Worm (Caenorhabditis elegans) whole organism, late embryonic: ENCODE measurements around the gene sru-16.

Experiments
- fkh-10 ChIP-seq: fragments of 150-350 bp; optimal IDR thresholded peaks from 2 replicates; lab custom pipeline; 2014; ENCODE audit warnings: missing biosample characterization, missing genetic modification reagents, missing genetic modification characterization
- hlh-13 ChIP-seq: fragments of 200-800 bp; sonication (Bioruptor generic); optimal IDR thresholded peaks from 2 replicates; lab custom pipeline; 2018; ENCODE audit warnings: mild to moderate bottlenecking, missing genetic modification characterization, missing compliant biosample characterization
- pqm-1 ChIP-seq: sonication (generic microtip); optimal IDR thresholded peaks from 2 replicates; lab custom pipeline; 2016; ENCODE audit warnings: missing genetic modification characterization, missing compliant biosample characterization
- sdc-2 ChIP-seq: sonication (generic microtip); optimal IDR thresholded peaks from 2 replicates; lab custom pipeline; 2016; ENCODE audit warnings: missing genotype, missing genetic modification characterization, missing compliant biosample characterization
- unc-86 ChIP-seq: sonication (generic microtip); optimal IDR thresholded peaks from 2 replicates; lab custom pipeline; 2016; ENCODE audit warnings: missing genetic modification characterization, missing compliant biosample characterization

DNA sequence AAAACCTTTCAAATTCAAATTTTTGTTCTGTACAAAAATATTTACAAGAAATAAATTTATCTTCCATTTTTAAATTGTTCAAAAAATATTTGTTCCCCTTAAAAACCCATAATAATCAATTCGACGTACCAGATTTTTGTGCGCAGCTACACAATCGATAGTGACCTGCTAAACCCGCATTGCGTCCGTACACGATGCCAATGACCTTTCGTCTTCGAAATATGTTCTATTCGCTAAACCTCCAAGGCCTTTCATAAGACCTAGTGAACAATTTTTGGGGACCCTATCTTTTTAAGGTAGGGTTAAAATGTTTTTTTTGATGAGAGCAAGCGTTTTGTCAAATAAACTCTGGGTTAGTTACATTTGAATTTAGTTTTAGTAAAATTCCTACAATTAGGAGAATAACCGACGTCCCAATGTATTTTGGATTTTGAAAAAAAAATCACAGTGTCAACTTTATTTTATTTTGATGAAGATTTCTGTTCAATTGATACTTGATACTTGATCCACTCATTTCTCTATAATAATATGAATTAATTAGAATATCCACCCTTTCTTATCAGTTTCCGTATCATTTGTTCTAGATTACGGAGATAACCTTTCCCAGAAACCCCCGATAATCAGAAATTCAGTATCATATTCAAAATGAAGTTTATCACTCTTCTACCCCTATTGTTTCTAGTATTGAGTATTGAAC is 23.1 kb downstream of the sru-16 start, which contains the start of gene Y45F10B.59:
- no peak for TF ChIP-seq sdc-2 (tag; lab: Kevin White, UChicago)
- TF ChIP-seq pqm-1 (tag; lab: Kevin White, UChicago), result no peak
- no peak for TF ChIP-seq unc-86
- TF ChIP-seq hlh-13 (GFP tag; lab: Kevin White, UChicago), result no peak
- no peak for TF ChIP-seq fkh-10 (GFP tag; lab: Kevin White, UChicago)
